Worm (Caenorhabditis elegans): Measurements from ENCODE around the gene F35H8.4.

DNA sequence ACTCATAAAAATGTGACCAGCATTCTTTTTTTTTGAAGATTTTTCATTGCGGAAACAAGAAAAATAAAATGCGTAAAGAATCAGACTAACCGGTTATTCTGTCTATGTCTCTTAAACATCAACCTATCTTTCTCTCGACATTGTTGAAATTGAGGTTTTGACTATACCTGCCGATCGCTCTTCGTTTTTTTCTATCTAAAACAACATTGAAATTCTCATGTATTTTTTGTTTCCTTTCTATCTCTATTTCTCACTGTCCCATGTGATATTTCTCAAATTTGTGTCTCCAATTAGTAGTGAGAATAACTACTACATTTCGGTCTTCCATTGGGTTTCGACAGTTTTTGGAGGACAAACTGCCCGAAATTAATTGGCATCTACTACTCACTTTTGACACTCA lies 1.1 kb upstream of the F35H8.4 start:
- TF ChIP-seq hmg-20 (GFP tag; IDR thresholded peaks at IDR 0.05) (no peak), snpc-1.3 (tag; optimal IDR thresholded peaks at IDR 0.05; ENCODE audit: insufficient read depth) (no peak), xnd-1 (tag; optimal IDR thresholded peaks at IDR 0.05) (no peak), nhr-90 (tag; optimal IDR thresholded peaks at IDR 0.05) (no peak), ztf-22 (GFP tag; optimal IDR thresholded peaks at IDR 0.05) (no peak), lsy-27 (tag; optimal IDR thresholded peaks at IDR 0.05; ENCODE audit: borderline replicate concordance, insufficient read depth) (no peak)
